Worm (Caenorhabditis elegans): Measurements from ENCODE around the gene disl-2.

DNA sequence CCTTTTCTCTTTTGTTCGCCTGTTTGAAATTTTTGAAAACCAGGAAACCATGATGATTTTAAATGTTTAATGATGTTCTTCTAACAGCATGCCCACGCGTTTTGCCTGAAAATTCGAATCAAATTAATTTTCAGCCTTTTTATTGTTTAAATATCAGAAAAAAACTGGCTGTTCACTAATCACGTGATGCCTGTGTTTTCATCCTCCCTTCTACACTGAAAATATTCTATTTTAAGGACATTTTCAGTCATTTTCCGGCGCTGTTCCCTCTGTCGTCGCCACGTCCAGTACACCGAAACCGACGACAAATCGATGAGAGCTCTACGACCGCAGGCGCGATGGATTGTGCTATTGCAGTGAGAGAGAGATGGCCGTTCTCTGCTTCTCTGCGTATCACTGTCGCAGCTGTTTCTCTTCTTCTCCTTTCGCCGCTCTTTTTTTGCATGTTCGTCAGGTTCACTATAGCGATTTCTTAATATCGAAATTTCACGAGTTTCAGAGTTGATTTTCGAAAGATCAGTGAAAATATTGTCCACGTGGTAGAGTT, 6.9 kb downstream of the disl-2 start, which contains the start of gene F48E8.8:
- TF ChIP-seq F13C5.2 (tag; optimal IDR thresholded peaks at IDR 0.05) (peak; percentile 23), ama-1 (optimal IDR thresholded peaks at IDR 0.05) (no peak), tra-4 (tag; optimal IDR thresholded peaks at IDR 0.05) (no peak), tbx-37 (GFP tag; conservative IDR thresholded peaks at IDR 0.05) (no peak), ceh-13 (GFP tag; optimal IDR thresholded peaks at IDR 0.05) (no peak)
